Worm (Caenorhabditis elegans) whole organism, L4/young adult: Measurements from ENCODE around the gene C53C11.1.
"Not testable (repeated sequence)": the region's sequence is repeated elsewhere in the genome, so short reads cannot be mapped to it uniquely, and the experiment has no call there.

ENCODE experiments used
- W03F9.2 ChIP-seq: fragments of 150-350 bp; optimal IDR thresholded peaks from 2 replicates; lab custom pipeline; 2014; ENCODE audit warnings: missing biosample characterization, missing genetic modification characterization
- dao-5 ChIP-seq: sonication (generic microtip); optimal IDR thresholded peaks from 2 replicates; lab custom pipeline; 2016; ENCODE audit warnings: missing genotype, missing genetic modification characterization, moderate library complexity, missing compliant biosample characterization
- him-1 ChIP-seq: sonication (generic microtip); optimal IDR thresholded peaks from 2 replicates; lab custom pipeline; 2016; ENCODE audit warnings: missing genotype, missing genetic modification reagents, missing genetic modification characterization, missing compliant biosample characterization

The C53C11.1 gene

DNA sequence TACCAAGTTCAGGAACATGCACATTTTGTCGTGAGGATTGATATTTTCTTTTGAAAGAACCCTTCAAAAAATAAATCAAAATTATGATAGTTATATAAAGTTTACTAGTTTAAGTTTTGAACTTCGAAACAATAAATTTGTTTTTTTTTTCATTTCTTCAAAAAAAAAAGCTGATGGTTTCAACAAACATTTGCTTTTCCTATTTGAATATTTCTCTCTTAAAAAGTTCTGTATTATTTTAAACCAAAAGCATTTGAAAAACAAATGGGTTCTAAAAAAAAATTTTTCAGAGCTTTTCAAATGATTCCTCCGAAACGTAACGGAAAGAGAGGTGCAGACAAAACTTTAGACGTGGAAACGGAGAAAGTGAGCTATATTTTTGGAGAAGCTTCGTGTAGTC, at the start of gene C53C11.1:
C53C11.1 (plus strand) TSS at position 301 of the 400 bp plus-strand sequence.
- TF ChIP-seq him-1 (tag; lab: Kevin White, UChicago) (no peak), dao-5 (no peak), W03F9.2 (tag; lab: Kevin White, UChicago) (no peak)

DNA sequence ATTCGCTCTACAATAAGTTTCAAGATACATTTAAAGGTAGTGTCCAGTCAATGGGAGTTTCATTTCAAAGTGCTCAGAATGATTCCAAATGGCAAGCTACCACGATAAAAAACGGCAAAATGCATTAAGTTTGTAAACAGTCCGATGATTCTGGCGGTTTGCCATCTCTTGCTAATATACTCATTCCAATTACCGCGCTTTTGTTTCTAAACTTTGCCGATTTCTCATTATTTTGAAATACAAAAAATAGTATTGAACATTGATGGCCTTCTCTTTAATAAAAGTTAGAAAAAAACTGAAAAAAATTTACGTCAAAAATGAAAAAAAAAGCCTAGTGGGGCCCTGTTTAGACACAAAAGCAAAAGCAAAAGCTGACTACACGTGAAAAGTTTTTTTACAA, 46.6 kb upstream of the C53C11.1 start:
- no peak for TF ChIP-seq dao-5
- no peak for TF ChIP-seq him-1 (tag; lab: Kevin White, UChicago)
- TF ChIP-seq W03F9.2 (tag; lab: Kevin White, UChicago): no peak

DNA sequence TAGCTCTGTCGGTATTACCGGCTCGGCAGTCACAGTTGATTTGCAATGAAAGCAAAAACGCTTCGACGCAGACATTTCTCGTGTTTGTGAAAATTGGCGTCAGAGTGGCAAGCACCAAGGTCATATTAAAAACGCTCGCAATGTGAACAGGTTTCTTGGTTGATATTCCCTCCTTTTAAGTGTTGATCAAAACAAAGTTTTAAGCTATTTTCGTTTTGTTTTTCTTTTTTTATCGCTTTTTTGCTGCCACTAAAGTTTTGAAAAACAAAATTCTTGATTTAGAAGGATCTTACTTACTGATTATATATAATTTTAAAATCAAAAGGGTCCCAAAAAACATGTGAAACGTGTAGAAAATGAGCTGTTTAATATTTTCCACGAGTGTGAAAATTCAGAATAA, 45.9 kb upstream of the C53C11.1 start, which contains the start of gene C33E10.8:
C33E10.8 (minus strand) TSS at position 101 of the 400 bp plus-strand sequence.
- TF ChIP-seq W03F9.2 (tag; lab: Kevin White, UChicago) (no peak), dao-5 (no peak), him-1 (tag; lab: Kevin White, UChicago) (no peak)

DNA sequence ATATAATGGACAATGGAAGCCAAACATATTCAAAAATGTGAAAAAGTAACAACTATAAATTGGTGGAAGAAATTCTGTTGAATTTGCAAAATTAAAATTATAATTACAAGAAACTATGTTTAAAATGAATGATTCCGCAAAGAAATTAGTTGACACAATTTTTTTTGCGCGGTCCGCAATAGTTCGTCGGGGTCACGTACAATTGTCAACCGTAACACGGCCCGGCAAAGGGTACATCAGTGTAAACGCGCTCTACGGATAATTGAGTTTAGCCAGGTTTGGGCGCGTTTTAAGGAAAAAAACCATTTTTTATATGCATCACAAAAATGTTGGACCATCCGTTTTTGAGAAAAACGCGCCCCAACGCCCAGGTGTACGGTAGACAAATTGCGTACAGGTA, 43.2 kb upstream of the C53C11.1 start:
- no peak for TF ChIP-seq W03F9.2 (tag; lab: Kevin White, UChicago)
- TF ChIP-seq dao-5: no peak
- no peak for TF ChIP-seq him-1 (tag; lab: Kevin White, UChicago)

DNA sequence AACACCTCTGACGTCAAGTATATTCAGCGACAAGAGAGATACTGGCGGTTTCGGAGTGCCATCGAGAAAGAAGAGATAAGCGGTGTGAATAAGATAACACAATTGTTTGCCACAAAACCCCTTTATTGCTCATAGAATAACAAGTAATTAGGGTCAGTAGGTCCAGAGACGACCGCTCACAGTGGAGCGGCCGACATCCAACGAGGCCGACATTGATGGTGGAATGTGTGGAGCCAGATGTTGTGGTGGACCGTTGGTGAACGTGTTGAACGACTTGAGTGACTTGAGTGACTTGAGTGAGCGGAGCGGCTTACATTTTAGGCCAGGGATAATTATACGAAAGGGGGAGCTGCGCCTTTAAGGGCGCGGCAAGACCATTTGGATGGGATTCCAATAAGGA, 39.8 kb upstream of the C53C11.1 start:
- no peak for TF ChIP-seq W03F9.2 (tag; lab: Kevin White, UChicago)
- no peak for TF ChIP-seq him-1 (tag; lab: Kevin White, UChicago)
- TF ChIP-seq dao-5: no peak

DNA sequence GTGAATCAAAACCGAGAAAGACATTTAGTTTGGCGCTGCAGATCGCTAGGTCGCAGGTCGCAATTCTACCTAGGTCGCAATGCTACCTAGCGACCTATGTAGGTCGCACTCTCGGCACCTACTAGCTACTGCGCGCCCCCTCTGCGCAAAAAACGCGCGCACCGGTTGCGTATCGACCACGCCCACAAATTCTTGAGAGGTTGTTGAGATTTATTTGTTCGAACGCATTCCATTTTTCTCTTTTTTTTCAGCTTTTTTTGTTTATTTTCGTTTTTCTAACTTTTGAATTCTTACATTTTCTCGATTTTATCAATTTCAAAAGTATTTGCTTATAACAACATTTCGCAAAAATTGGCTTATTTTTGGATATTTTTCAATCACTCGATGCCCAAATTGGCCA, 38.7 kb upstream of the C53C11.1 start, which contains the start of gene C33E10.10:
C33E10.10 (minus strand) TSS at position 101 of the 400 bp plus-strand sequence.
- no peak for TF ChIP-seq W03F9.2 (tag; lab: Kevin White, UChicago)
- no peak for TF ChIP-seq dao-5
- no peak for TF ChIP-seq him-1 (tag; lab: Kevin White, UChicago)

DNA sequence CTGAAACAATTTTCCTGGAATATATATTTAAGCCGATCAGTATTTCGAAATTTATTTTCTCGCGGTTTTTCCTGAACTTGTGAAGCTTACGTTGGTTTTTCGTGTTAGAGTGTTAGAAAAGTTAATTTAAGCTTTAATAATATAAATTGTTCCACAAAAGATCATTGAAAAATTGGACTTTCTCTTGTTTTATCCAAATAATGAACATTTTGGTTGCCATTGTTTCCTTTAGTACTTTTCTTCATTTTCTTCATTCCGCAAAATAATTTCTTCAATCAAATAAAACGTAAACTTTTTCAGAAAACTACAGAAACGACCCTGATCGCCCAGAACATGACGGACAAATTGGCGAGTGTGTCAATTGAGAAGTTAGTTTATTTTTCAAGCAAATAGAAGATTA, 38.2 kb upstream of the C53C11.1 start, which contains the start of gene fbxa-120:
fbxa-120 (plus strand) TSS at position 301 of the 400 bp plus-strand sequence.
- no peak for TF ChIP-seq W03F9.2 (tag; lab: Kevin White, UChicago)

DNA sequence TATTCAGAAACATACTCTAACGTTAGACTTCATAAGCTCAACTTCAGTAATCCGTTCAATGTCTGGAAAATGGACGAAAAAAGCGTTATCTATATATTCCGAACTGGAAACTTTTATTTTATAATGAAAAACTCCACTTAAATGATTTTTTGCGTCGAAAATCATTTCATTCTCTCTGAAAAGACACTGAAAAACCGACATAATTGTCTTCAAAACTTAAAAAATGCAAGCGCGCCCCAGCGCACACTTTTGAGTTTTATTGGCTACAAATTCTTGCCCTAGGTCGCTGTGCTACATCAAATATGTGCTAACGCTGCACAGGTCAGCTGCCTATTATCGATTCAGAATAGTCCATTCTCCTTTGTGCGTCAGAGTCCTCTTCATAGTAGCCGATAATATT, 35.7 kb upstream of the C53C11.1 start, which contains the start of gene C33E10.1:
C33E10.1 (plus strand) TSS at position 301 of the 400 bp plus-strand sequence.
- not testable (repeated sequence) for TF ChIP-seq him-1 (tag; lab: Kevin White, UChicago); dao-5; W03F9.2 (tag; lab: Kevin White, UChicago)

DNA sequence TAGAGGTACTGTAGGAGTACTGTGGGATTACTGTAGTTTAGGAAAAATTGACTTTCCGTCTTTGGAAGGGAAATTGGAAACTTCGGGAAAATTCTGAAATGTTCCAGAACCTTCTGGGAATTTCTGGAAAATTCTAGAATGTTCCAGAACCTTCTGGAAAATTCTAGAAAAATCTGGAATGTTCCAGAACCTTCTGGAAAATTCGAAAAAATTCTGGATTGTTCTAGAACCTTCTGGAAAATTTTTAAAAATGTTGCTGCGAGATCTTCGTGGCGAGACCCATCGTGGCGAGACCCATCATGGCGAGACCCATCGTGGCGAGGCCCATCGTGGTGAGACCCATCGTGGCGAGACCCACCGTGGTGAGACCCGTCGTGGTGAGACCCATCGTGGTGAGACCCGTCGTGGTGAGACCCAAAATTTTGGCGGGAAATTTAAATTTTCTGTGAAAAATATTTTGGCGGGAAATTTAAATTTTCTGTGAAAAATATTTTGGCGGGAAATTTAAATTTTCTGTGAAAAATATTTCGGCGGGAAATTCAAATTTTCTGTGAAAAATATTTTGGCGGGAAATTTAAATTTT, 29.8 kb upstream of the C53C11.1 start, which contains the start of gene C53C11.4:
C53C11.4 (plus strand) TSS at position 179 of the 583 bp plus-strand sequence.
- not testable (repeated sequence) for TF ChIP-seq dao-5; him-1 (tag; lab: Kevin White, UChicago); W03F9.2 (tag; lab: Kevin White, UChicago)

DNA sequence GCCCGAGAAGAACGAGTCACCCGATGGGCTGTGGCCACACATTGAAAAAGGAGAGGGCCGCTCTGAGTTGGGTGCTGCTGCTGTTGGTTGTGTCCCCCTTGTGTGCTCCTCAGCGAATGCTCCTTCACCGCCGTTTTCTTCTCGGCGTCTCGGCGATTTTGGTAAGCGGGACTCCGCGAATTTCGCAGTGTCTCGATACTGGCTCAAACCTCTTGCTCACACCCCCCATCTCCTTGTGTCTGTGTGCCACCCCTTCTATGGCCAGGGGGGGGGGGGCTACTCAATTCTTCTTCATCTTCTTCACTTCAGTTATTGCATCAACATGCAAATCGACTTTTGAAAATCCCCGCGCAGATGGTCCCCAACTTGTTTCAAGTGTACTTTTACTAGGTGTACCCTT, 25.6 kb upstream of the C53C11.1 start:
- TF ChIP-seq him-1 (tag; lab: Kevin White, UChicago) (peak; percentile 64), W03F9.2 (tag; lab: Kevin White, UChicago) (no peak)

DNA sequence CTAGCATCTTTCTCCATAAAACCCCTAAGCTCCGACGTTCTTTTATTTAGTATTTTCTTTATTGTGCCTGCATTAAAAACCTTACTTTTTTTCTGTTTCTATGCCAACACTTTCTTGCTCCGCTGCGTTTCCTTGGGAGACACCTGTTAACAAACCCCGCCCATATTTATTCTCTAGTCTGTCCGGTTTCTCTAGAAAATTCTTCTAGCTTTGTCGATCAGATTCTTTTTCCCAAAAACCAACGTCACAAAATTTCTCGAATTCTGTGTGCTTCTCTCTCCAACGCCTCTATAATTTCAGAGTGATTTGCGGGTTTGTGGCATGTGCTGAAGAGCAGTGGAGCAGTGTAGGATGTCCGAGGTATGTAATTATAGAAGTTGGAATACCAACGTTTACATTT, 22.3 kb upstream of the C53C11.1 start, which contains the start of gene ptr-5:
ptr-5 (plus strand) TSS at position 301 of the 400 bp plus-strand sequence.
- no peak for TF ChIP-seq dao-5
- TF ChIP-seq him-1 (tag; lab: Kevin White, UChicago): no peak
- no peak for TF ChIP-seq W03F9.2 (tag; lab: Kevin White, UChicago)

DNA sequence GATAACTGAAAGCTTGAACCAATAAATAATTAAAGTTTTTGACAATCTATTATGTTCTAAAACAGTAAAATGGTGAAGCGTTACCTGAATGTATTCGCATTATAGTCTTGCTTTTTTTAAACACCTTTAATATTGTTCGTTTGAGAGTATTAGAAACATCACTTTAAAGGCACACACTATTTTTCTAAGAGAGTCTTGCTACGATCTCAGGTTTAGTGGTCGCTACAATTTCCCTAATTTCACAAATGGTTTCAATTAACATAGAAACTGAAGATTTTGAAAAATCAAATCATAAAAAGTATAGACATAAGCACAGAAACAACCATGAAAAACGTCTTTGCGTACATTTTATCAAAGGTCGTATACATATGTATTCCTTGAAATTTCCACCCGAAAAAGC, 20.0 kb upstream of the C53C11.1 start:
- TF ChIP-seq W03F9.2 (tag; lab: Kevin White, UChicago) (no peak), him-1 (tag; lab: Kevin White, UChicago) (no peak), dao-5 (no peak)

DNA sequence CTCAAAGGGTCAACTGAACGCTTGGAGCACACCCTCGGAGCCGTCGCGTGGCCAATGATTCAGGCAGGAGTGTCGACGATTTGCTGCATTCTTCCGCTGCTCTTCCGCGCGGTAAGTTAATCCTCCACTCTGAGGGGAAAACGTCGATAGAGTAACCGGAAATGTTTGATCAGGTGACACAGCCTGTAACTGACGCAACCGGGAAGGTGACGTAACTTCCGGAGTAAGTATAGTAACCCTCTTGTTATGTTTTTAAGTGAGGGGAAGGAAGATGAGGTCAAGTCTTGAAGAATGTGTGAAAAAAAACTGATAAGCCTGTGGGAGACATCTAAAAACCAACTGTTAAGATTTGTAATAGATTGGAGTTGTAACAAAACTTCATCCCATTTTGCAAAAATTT, 15.6 kb upstream of the C53C11.1 start:
- TF ChIP-seq him-1 (tag; lab: Kevin White, UChicago): no peak
- no peak for TF ChIP-seq dao-5
- no peak for TF ChIP-seq W03F9.2 (tag; lab: Kevin White, UChicago)

DNA sequence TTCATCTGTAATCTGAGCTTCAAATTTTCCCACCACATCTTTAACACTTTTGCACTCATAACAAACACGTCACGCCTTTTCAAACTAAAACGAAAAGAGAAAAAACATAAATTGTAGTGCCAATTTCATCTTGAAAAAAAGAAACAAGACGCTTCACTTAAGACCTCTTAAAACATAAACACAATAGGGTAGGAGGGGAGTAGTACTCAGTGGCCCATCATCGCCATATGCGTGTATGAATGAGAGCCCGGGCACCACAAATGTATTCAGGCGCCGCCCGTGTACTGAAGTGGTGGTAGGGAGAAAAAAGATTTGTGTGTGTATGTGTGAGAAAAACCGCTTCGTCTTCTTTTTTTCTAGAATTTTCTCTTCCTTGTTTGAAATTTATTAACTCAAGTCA, 13.4 kb upstream of the C53C11.1 start:
- TF ChIP-seq dao-5 (no peak), W03F9.2 (tag; lab: Kevin White, UChicago) (no peak), him-1 (tag; lab: Kevin White, UChicago) (no peak)

DNA sequence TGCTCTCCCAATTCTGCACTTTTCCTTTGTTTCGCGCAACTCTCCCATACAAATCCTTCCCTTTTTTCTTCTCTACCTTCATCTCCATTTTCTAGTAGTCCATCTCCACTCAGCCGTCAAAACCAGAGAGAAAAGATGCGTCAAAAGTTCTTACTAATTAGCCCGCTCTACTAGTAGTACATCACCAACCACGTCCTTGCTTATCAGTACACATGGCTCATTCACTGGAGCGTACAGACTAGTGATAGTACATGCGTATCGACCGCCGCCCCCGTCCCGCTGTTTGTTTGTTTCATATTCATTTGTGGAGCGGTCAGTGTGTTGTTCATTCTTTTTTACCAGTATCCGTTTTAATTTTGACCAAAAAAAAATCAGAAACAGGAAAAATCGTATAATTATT, 11.5 kb upstream of the C53C11.1 start:
- TF ChIP-seq him-1 (tag; lab: Kevin White, UChicago) (no peak), W03F9.2 (tag; lab: Kevin White, UChicago) (no peak), dao-5 (no peak)
